Worm (Caenorhabditis elegans) whole organism, midembryonic: ENCODE results near the gene W09G12.9.

ENCODE experiments used
- T22C8.4 ChIP-seq: fragments of 200-800 bp; sonication (Bioruptor generic); IDR thresholded peaks from 2 replicates; pipeline ENCODE4 v1.3.6; 2022; ENCODE audit warnings: missing genetic modification characterization, missing compliant biosample characterization
- cog-1 ChIP-seq: sonication (generic microtip); optimal IDR thresholded peaks from 2 replicates; lab custom pipeline; 2016; ENCODE audit warnings: missing genetic modification characterization, missing compliant biosample characterization
- flt-1 ChIP-seq: fragments of 200-800 bp; sonication (Bioruptor generic); IDR thresholded peaks from 2 replicates; pipeline ENCODE4 v1.3.6; 2022; ENCODE audit warnings: missing genetic modification characterization, missing compliant biosample characterization
- klf-2 ChIP-seq: fragments of 200-800 bp; sonication (Bioruptor generic); conservative IDR thresholded peaks from 2 replicates; pipeline ENCODE4 v1.3.6; 2022; ENCODE audit warnings: missing genetic modification reagents, missing genetic modification characterization, missing compliant biosample characterization
- med-1 ChIP-seq: sonication (generic microtip); optimal IDR thresholded peaks from 2 replicates; lab custom pipeline; 2017; ENCODE audit warnings: missing genetic modification characterization, mild to moderate bottlenecking, missing compliant biosample characterization, antibody characterized with exemption, missing genetic modification reagents; ENCODE audit not compliant: insufficient read depth
- ref-1 ChIP-seq: fragments of 200-800 bp; sonication (Bioruptor generic); conservative IDR thresholded peaks from 2 replicates; pipeline ENCODE4 v1.3.6; 2022; ENCODE audit warnings: missing genetic modification reagents, missing genetic modification characterization, missing compliant biosample characterization
- tab-1 ChIP-seq: fragments of 200-800 bp; sonication (Bioruptor generic); IDR thresholded peaks from 2 replicates; pipeline ENCODE4 v1.3.6; 2022; ENCODE audit warnings: missing genetic modification characterization, missing compliant biosample characterization
- ztf-23 ChIP-seq: fragments of 200-800 bp; sonication (Bioruptor generic); IDR thresholded peaks from 2 replicates; pipeline ENCODE4 v1.3.6; 2022; ENCODE audit warnings: missing genetic modification reagents, missing genetic modification characterization, missing compliant biosample characterization
- ztf-29 ChIP-seq: fragments of 200-800 bp; sonication (Bioruptor generic); IDR thresholded peaks from 2 replicates; pipeline ENCODE4 v1.3.6; 2022; ENCODE audit warnings: missing genetic modification reagents, missing genetic modification characterization, missing compliant biosample characterization

ce11 chrIV:1224781-1225180 lies 8.4 kb downstream of the W09G12.9 start:
- TF ChIP-seq ztf-29 (GFP tag; lab: Robert Waterston, UW) = no peak
- TF ChIP-seq med-1 (GFP tag; lab: Kevin White, UChicago) = no peak
- no peak for TF ChIP-seq flt-1 (GFP tag; lab: Robert Waterston, UW)
- TF ChIP-seq ztf-23 (GFP tag; lab: Robert Waterston, UW) = no peak
- TF ChIP-seq cog-1 (tag; lab: Kevin White, UChicago) = no peak
- no peak for TF ChIP-seq T22C8.4 (GFP tag; lab: Robert Waterston, UW)
- no peak for TF ChIP-seq klf-2 (GFP tag; lab: Robert Waterston, UW)
- TF ChIP-seq ref-1 (GFP tag; lab: Robert Waterston, UW) = no peak
- no peak for TF ChIP-seq tab-1 (GFP tag; lab: Robert Waterston, UW)
